Fruit fly (Drosophila melanogaster) whole organism, embryonic: ENCODE measurements around the gene CG42258.

ENCODE experiments used
- Ada2b ChIP-seq: fragments of 200-800 bp; sonication (Bioruptor generic); IDR thresholded peaks from 2 replicates; pipeline ENCODE4 v1.3.6; 2022; ENCODE audit warnings: missing biosample characterization, missing genetic modification characterization
- CG11504 ChIP-seq: fragments of 200-800 bp; sonication (Bioruptor generic); optimal IDR thresholded peaks from 3 replicates; lab custom pipeline; 2019; ENCODE audit warnings: missing biosample characterization, mild to moderate bottlenecking, missing genetic modification characterization, moderate library complexity
- CG13624 ChIP-seq: fragments of 200-800 bp; sonication (Bioruptor generic); optimal IDR thresholded peaks from 2 replicates; lab custom pipeline; 2016; ENCODE audit warnings: missing biosample characterization, missing genetic modification characterization
- CG15073 ChIP-seq: fragments of 200-800 bp; sonication (Bioruptor generic); optimal IDR thresholded peaks from 2 replicates; lab custom pipeline; 2016; ENCODE audit warnings: missing biosample characterization, missing genetic modification characterization
- CG15514 ChIP-seq: fragments of 200-800 bp; sonication (Bioruptor generic); optimal IDR thresholded peaks from 3 replicates; lab custom pipeline; 2017; ENCODE audit warnings: missing biosample characterization, missing genetic modification characterization, mild to moderate bottlenecking, moderate library complexity, missing genetic modification reagents
- CG17186 ChIP-seq: fragments of 200-800 bp; sonication (Bioruptor generic); optimal IDR thresholded peaks from 3 replicates; lab custom pipeline; 2017; ENCODE audit warnings: missing biosample characterization, missing genetic modification reagents, missing genetic modification characterization
- CG17385 ChIP-seq: fragments of 200-800 bp; sonication (Bioruptor generic); optimal IDR thresholded peaks from 3 replicates; lab custom pipeline; 2018; ENCODE audit warnings: missing biosample characterization, mild to moderate bottlenecking, missing genetic modification characterization
- CG18764 ChIP-seq: fragments of 200-800 bp; sonication (Bioruptor generic); optimal IDR thresholded peaks from 3 replicates; lab custom pipeline; 2016; ENCODE audit warnings: missing biosample characterization, missing genetic modification characterization
- CG2202 ChIP-seq: fragments of 200-800 bp; sonication (Bioruptor generic); optimal IDR thresholded peaks from 2 replicates; lab custom pipeline; 2018; ENCODE audit warnings: missing biosample characterization, mild to moderate bottlenecking, missing genetic modification characterization
- CG31365 ChIP-seq: fragments of 200-800 bp; sonication (Bioruptor generic); optimal IDR thresholded peaks from 2 replicates; lab custom pipeline; 2018; ENCODE audit warnings: missing biosample characterization, mild to moderate bottlenecking, missing genetic modification characterization
- CG32532 ChIP-seq: fragments of 200-800 bp; sonication (Bioruptor generic); IDR thresholded peaks from 2 replicates; pipeline ENCODE4 v1.3.6; 2022; ENCODE audit warnings: missing biosample characterization, missing genetic modification characterization
- CG6791 ChIP-seq: fragments of 200-800 bp; sonication (Bioruptor generic); IDR thresholded peaks from 3 replicates; pipeline ENCODE4 v1.3.6; 2022; ENCODE audit warnings: missing biosample characterization, missing genetic modification characterization; ENCODE audit not compliant: partially characterized antibody
- CG7963 ChIP-seq: fragments of 200-800 bp; sonication (Bioruptor generic); IDR thresholded peaks from 3 replicates; pipeline ENCODE4 v1.3.6; 2022; ENCODE audit warnings: missing biosample characterization, missing genetic modification characterization; ENCODE audit not compliant: partially characterized antibody
- CG8089 ChIP-seq: fragments of 200-800 bp; sonication (Bioruptor generic); optimal IDR thresholded peaks from 3 replicates; lab custom pipeline; 2016; ENCODE audit warnings: missing biosample characterization, missing genetic modification characterization
- CG8290 ChIP-seq, 3 experiments: fragments of 200-800 bp; sonication (Bioruptor generic); optimal IDR thresholded peaks; 2 replicates each; lab custom pipeline; 2016 to 2019; ENCODE audit warnings: missing biosample characterization in 3 of 3, missing genetic modification characterization in 3 of 3, mild to moderate bottlenecking in 2 of 3, moderate library complexity in 1 of 3
- CG8944 ChIP-seq: fragments of 200-800 bp; sonication (Bioruptor generic); optimal IDR thresholded peaks from 3 replicates; lab custom pipeline; 2016; ENCODE audit warnings: missing biosample characterization, missing genetic modification characterization
- Dll ChIP-seq: fragments of 200-800 bp; sonication (Bioruptor generic); IDR thresholded peaks from 4 replicates; pipeline ENCODE4 v1.3.6; 2022; ENCODE audit warnings: missing biosample characterization, missing genetic modification characterization; ENCODE audit not compliant: partially characterized antibody
- Ets65A ChIP-seq: fragments of 200-800 bp; sonication (Bioruptor generic); peaks from one replicate; lab custom pipeline; 2016; ENCODE audit warnings: missing biosample characterization, missing genetic modification characterization
- Fer1 ChIP-seq: fragments of 200-800 bp; sonication (Bioruptor generic); optimal IDR thresholded peaks from 2 replicates; lab custom pipeline; 2017; ENCODE audit warnings: missing biosample characterization, mild to moderate bottlenecking, missing genetic modification characterization
- Oli ChIP-seq: fragments of 200-800 bp; sonication (Bioruptor generic); optimal IDR thresholded peaks from 2 replicates; lab custom pipeline; 2018; ENCODE audit warnings: missing biosample characterization, mild to moderate bottlenecking, missing genetic modification characterization, moderate library complexity
- Ptx1 ChIP-seq: fragments of 200-800 bp; sonication (Bioruptor generic); IDR thresholded peaks from 2 replicates; pipeline ENCODE4 v1.3.6; 2022; ENCODE audit warnings: missing biosample characterization, missing genetic modification characterization
- Six4 ChIP-seq: fragments of 200-800 bp; sonication (Bioruptor generic); optimal IDR thresholded peaks from 2 replicates; lab custom pipeline; 2016; ENCODE audit warnings: missing biosample characterization, missing genetic modification characterization
- TFAM ChIP-seq: fragments of 200-800 bp; sonication (Bioruptor generic); optimal IDR thresholded peaks from 2 replicates; lab custom pipeline; 2017; ENCODE audit warnings: missing biosample characterization, missing genetic modification characterization, inconsistent platforms
- Trl ChIP-seq, 3 experiments: fragments of >200 bp in 2 of 3; fragments of 200-800 bp in 1 of 3; sonication (Bioruptor generic) in 1 of 3; optimal IDR thresholded peaks; 2 replicates in 1 of 3; 3 replicates in 2 of 3; lab custom pipeline; 2016 to 2017; ENCODE audit warnings: missing biosample characterization in 1 of 3, missing genetic modification characterization in 1 of 3
- ato ChIP-seq: fragments of 200-800 bp; sonication (Bioruptor generic); IDR thresholded peaks from 2 replicates; pipeline ENCODE4 v1.3.6; 2022; ENCODE audit warnings: missing biosample characterization, missing genetic modification characterization; ENCODE audit not compliant: partially characterized antibody
- croc ChIP-seq: fragments of 200-800 bp; sonication (Bioruptor generic); conservative IDR thresholded peaks from 3 replicates; pipeline ENCODE4 v1.3.6; 2022; ENCODE audit warnings: missing biosample characterization, missing genetic modification characterization
- dm ChIP-seq: fragments of 200-800 bp; sonication (Bioruptor generic); optimal IDR thresholded peaks from 3 replicates; lab custom pipeline; 2016; ENCODE audit warnings: missing biosample characterization, missing genetic modification characterization
- exex ChIP-seq: fragments of 200-800 bp; sonication (Bioruptor generic); optimal IDR thresholded peaks from 4 replicates; lab custom pipeline; 2018; ENCODE audit warnings: missing biosample characterization, mild to moderate bottlenecking, missing genetic modification characterization, moderate library complexity
- fd3F ChIP-seq: fragments of 200-800 bp; sonication (Bioruptor generic); optimal IDR thresholded peaks from 2 replicates; lab custom pipeline; 2018; ENCODE audit warnings: missing biosample characterization, mild to moderate bottlenecking, missing genetic modification characterization, moderate library complexity
- gro ChIP-seq: fragments of 200-800 bp; sonication (Bioruptor generic); optimal IDR thresholded peaks from 2 replicates; lab custom pipeline; 2016; ENCODE audit warnings: missing biosample characterization, missing genetic modification characterization
- hkb ChIP-seq, 2 experiments: fragments of 200-800 bp in 1 of 2; fragments of >200 bp in 1 of 2; sonication (Bioruptor generic) in 1 of 2; IDR thresholded peaks in 1 of 2; optimal IDR thresholded peaks in 1 of 2; 2 replicates each; pipeline versions ENCODE4 v1.3.6 to Lab custom; 2017 to 2022; ENCODE audit warnings: missing biosample characterization in 1 of 2, missing genetic modification characterization in 1 of 2
- jing ChIP-seq: fragments of 200-800 bp; sonication (Bioruptor generic); optimal IDR thresholded peaks from 2 replicates; lab custom pipeline; 2018; ENCODE audit warnings: missing biosample characterization, mild to moderate bottlenecking, missing genetic modification characterization
- kay ChIP-seq: fragments of 200-800 bp; sonication (Bioruptor generic); optimal IDR thresholded peaks from 2 replicates; lab custom pipeline; 2016; ENCODE audit warnings: missing biosample characterization, missing genetic modification characterization
- lov ChIP-seq, 2 experiments: fragments of 200-800 bp in 1 of 2; fragments of >200 bp in 1 of 2; sonication (Bioruptor generic) in 1 of 2; IDR thresholded peaks in 1 of 2; optimal IDR thresholded peaks in 1 of 2; 2 replicates in 1 of 2; 3 replicates in 1 of 2; pipeline versions ENCODE4 v1.3.6 to Lab custom; 2017 to 2022; ENCODE audit warnings: missing biosample characterization in 1 of 2, missing genetic modification characterization in 1 of 2
- luna ChIP-seq: fragments of 200-800 bp; sonication (Bioruptor generic); optimal IDR thresholded peaks from 2 replicates; lab custom pipeline; 2016; ENCODE audit warnings: missing biosample characterization, missing genetic modification characterization
- maf-S ChIP-seq: fragments of 200-800 bp; sonication (Bioruptor generic); optimal IDR thresholded peaks from 2 replicates; lab custom pipeline; 2016; ENCODE audit warnings: missing biosample characterization, missing genetic modification characterization
- nau ChIP-seq: fragments of 200-800 bp; sonication (Bioruptor generic); optimal IDR thresholded peaks from 3 replicates; lab custom pipeline; 2017; ENCODE audit warnings: missing biosample characterization, mild to moderate bottlenecking, missing genetic modification characterization, missing genetic modification reagents
- oc ChIP-seq: fragments of 200-800 bp; sonication (Bioruptor generic); optimal IDR thresholded peaks from 2 replicates; lab custom pipeline; 2018; ENCODE audit warnings: missing biosample characterization, mild to moderate bottlenecking, missing genetic modification characterization, moderate library complexity
- p53 ChIP-seq: fragments of 200-800 bp; sonication (Bioruptor generic); optimal IDR thresholded peaks from 2 replicates; lab custom pipeline; 2016; ENCODE audit warnings: missing biosample characterization, missing genetic modification characterization
- scrt ChIP-seq: fragments of 200-800 bp; sonication (Bioruptor generic); optimal IDR thresholded peaks from 2 replicates; lab custom pipeline; 2018; ENCODE audit warnings: missing biosample characterization, mild to moderate bottlenecking, missing genetic modification characterization, moderate library complexity
- slbo ChIP-seq: fragments of 200-800 bp; sonication (Bioruptor generic); IDR thresholded peaks from 2 replicates; pipeline ENCODE4 v1.3.6; 2022; ENCODE audit warnings: missing biosample characterization, missing genetic modification characterization
- slp2 ChIP-seq: fragments of 200-800 bp; sonication (Bioruptor generic); optimal IDR thresholded peaks from 2 replicates; lab custom pipeline; 2016; ENCODE audit warnings: missing biosample characterization, missing genetic modification characterization
- sna ChIP-seq: fragments of 200-800 bp; sonication (Bioruptor generic); IDR thresholded peaks from 2 replicates; pipeline ENCODE4 v1.3.6; 2022; ENCODE audit warnings: missing biosample characterization, missing genetic modification characterization; ENCODE audit not compliant: partially characterized antibody
- stc ChIP-seq: fragments of 200-800 bp; sonication (Bioruptor generic); IDR thresholded peaks from 2 replicates; pipeline ENCODE4 v1.3.6; 2022; ENCODE audit warnings: missing biosample characterization, missing genetic modification characterization
- tap ChIP-seq: fragments of 200-800 bp; optimal IDR thresholded peaks from 3 replicates; lab custom pipeline; 2019; ENCODE audit warnings: missing biosample characterization, mild to moderate bottlenecking, missing genetic modification characterization, moderate library complexity
- tup ChIP-seq: fragments of 200-800 bp; sonication (Bioruptor generic); optimal IDR thresholded peaks from 2 replicates; lab custom pipeline; 2016; ENCODE audit warnings: missing biosample characterization, mild to moderate bottlenecking, missing genetic modification characterization, moderate library complexity
- wor ChIP-seq: fragments of 200-800 bp; sonication (Bioruptor generic); IDR thresholded peaks from 2 replicates; pipeline ENCODE4 v1.3.6; 2022; ENCODE audit warnings: missing biosample characterization, missing genetic modification characterization

CG42258 gene

DNA sequence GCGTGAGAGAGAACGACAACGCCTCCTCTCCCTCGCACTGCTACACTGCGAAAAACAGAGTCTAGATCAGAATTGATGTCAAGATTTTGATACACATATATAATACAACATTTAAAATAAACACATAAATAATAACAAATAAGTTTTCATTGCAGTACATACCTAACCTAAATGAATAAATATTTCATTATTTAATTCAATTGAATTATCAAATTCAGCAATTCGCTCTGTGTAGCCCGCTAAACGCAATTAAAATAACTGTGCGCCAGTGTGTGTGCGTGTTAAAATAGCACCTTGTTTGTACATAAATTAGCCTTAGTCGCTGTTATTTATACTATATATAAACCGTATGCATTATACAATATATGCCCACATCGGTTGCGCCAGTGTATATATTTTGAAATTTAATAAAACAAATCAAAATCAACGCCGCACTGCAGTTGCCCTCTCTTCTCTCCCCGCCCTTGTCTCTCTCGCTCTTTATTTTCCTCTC is 9.0 kb downstream of the CG42258 start (continued):
- TF ChIP-seq tap (tag; lab: Kevin White, UChicago): peak; percentile 94
- peak; percentile 94 for TF ChIP-seq Oli (tag; lab: Kevin White, UChicago)
- peak; percentile 98 for TF ChIP-seq CG32532 (GFP tag; lab: Robert Waterston, UW)
- TF ChIP-seq p53: no peak
- peak; percentile 60 for TF ChIP-seq CG13624 (GFP tag; lab: Kevin White, UChicago)
- TF ChIP-seq luna: peak; percentile 23
- TF ChIP-seq CG7963: no peak
- TF ChIP-seq fd3F: peak; percentile 93
- peak; percentile 92 for TF ChIP-seq wor (GFP tag; lab: Robert Waterston, UW)

DNA sequence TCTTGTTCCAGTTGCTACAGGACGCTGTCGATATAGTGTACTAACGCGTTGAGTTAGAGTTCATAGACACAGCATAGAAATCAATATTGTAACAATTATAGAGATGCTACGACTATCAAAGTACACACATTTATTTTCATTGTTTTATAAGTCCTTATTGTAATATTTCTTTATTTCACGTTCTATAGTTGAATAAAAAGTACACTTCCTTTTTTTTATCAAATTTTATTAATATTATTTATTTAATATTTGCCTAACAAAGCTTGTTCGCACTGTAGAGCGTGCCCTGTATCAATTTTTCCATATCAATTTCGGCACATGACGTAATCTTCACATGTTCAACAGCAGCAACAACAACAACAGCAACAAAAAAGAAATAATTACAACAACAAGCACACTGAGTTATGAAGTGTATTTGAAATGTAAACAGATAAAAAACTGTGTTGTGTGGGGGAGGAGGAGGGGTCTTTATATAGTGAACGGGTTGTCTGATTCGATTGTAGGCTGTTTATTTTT is 10.7 kb downstream of the CG42258 start:
- peak; percentile 68 for TF ChIP-seq CG17385 (GFP tag; lab: Kevin White, UChicago)
- TF ChIP-seq kay (GFP tag; lab: Kevin White, UChicago): peak; percentile 38
- TF ChIP-seq oc: peak; percentile 18
- TF ChIP-seq scrt (GFP tag; lab: Kevin White, UChicago): peak; percentile 75
- peak; percentile 74 for TF ChIP-seq slbo (GFP tag; lab: Robert Waterston, UW)
- no peak for TF ChIP-seq CG2202 (tag; lab: Kevin White, UChicago)
- TF ChIP-seq nau (GFP tag; lab: Kevin White, UChicago): no peak
- peak; percentile 87 for TF ChIP-seq CG11504 (tag; lab: Kevin White, UChicago)
- no peak for TF ChIP-seq maf-S (GFP tag; lab: Kevin White, UChicago)
- TF ChIP-seq ato: no peak
- no peak for TF ChIP-seq CG8089
- TF ChIP-seq gro (GFP tag; lab: Kevin White, UChicago): peak; percentile 47
- TF ChIP-seq Ptx1 (GFP tag; lab: Robert Waterston, UW): peak; percentile 85
- no peak for TF ChIP-seq Trl (optimal IDR thresholded peaks at IDR 0.05; lab: Kevin White, UChicago)
- no peak for TF ChIP-seq Trl (GFP tag; optimal IDR thresholded peaks at IDR 0.05; lab: Kevin White, UChicago)
- no peak for TF ChIP-seq Ets65A (GFP tag; lab: Kevin White, UChicago)
- TF ChIP-seq CG31365 (tag; lab: Kevin White, UChicago): no peak
- TF ChIP-seq Ada2b: peak; percentile 75
- no peak for TF ChIP-seq tup
- peak; percentile 19 for TF ChIP-seq jing
- peak; percentile 59 for TF ChIP-seq exex
- peak; percentile 69 for TF ChIP-seq stc
- peak; percentile 43 for TF ChIP-seq CG15514 (GFP tag; lab: Kevin White, UChicago)
- peak; percentile 71 for TF ChIP-seq croc (GFP tag; lab: Robert Waterston, UW)
- TF ChIP-seq CG18764 (GFP tag; lab: Kevin White, UChicago): peak; percentile 37
- no peak for TF ChIP-seq Dll
- no peak for TF ChIP-seq CG17186
- no peak for TF ChIP-seq sna (GFP tag; lab: Robert Waterston, UW)
- TF ChIP-seq TFAM (GFP tag; lab: Kevin White, UChicago): no peak
- TF ChIP-seq hkb (optimal IDR thresholded peaks at IDR 0.05; lab: Kevin White, UChicago): no peak
- TF ChIP-seq hkb (GFP tag; IDR thresholded peaks at IDR 0.05; lab: Robert Waterston, UW): peak; percentile 79
- no peak for TF ChIP-seq CG6791 (GFP tag; lab: Robert Waterston, UW)
- peak; percentile 59 for TF ChIP-seq Six4
- TF ChIP-seq CG15073 (GFP tag; lab: Kevin White, UChicago): no peak
- TF ChIP-seq Fer1 (GFP tag; lab: Kevin White, UChicago): peak; percentile 86
- TF ChIP-seq dm (GFP tag; lab: Kevin White, UChicago): no peak
- no peak for TF ChIP-seq CG8944 (GFP tag; lab: Kevin White, UChicago)
- TF ChIP-seq lov (optimal IDR thresholded peaks at IDR 0.05; lab: Kevin White, UChicago): no peak
- TF ChIP-seq lov (GFP tag; IDR thresholded peaks at IDR 0.05; lab: Robert Waterston, UW): no peak
- TF ChIP-seq CG8290 (GFP tag; optimal IDR thresholded peaks at IDR 0.05; lab: Kevin White, UChicago): no peak
- no peak for TF ChIP-seq CG8290 (tag; optimal IDR thresholded peaks at IDR 0.05; lab: Kevin White, UChicago)
- TF ChIP-seq slp2: peak; percentile 23
